Worm (Caenorhabditis elegans): Measurements from ENCODE around the gene rpl-11.2.

ce11 chrX:2204963-2205362 is 37.5 kb downstream of the rpl-11.2 start, which contains the start of gene T24C12.4:
- TF ChIP-seq ceh-82 (tag; optimal IDR thresholded peaks at IDR 0.05) (no peak), unc-55 (GFP tag; optimal IDR thresholded peaks at IDR 0.05) (no peak), mbf-1 (tag; optimal IDR thresholded peaks at IDR 0.05) (no peak), nhr-25 (tag; optimal IDR thresholded peaks at IDR 0.05) (no peak), unc-39 (tag; optimal IDR thresholded peaks at IDR 0.05) (no peak), ztf-11 (tag; optimal IDR thresholded peaks at IDR 0.05) (no peak), egl-27 (tag; optimal IDR thresholded peaks at IDR 0.05) (no peak), sem-4 (tag; optimal IDR thresholded peaks at IDR 0.05) (no peak), R02D3.7 (tag; optimal IDR thresholded peaks at IDR 0.05) (no peak), alr-1 (tag; optimal IDR thresholded peaks at IDR 0.05) (no peak)

Data from whole organism, L2 larva.